Fruit fly (Drosophila melanogaster): ENCODE measurements around the gene CG43125.

CG43125 gene

DNA sequence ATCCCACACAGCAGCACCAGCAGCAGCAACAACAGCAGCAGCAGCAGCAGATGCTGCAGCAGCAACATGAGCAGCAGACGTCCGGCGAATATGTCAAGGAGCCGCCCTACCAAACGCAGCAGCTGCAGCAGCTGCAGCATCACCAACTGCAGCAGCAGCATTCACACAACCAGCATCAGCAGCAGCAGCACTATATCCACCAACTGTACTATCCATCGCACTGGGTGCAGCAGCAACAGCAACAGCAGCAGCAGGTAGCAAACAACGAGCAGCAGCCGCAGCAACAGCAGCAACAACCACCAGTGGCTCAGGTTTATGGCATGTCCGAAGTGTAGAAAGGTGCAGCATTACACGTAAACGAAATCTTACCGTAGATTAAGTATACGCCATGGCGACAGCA lies 25.6 kb downstream of the CG43125 start:
- TF ChIP-seq dmrt93B (GFP tag; optimal IDR thresholded peaks at IDR 0.05) (no peak), Dfd (GFP tag; optimal IDR thresholded peaks at IDR 0.05) (peak; percentile 91)

DNA sequence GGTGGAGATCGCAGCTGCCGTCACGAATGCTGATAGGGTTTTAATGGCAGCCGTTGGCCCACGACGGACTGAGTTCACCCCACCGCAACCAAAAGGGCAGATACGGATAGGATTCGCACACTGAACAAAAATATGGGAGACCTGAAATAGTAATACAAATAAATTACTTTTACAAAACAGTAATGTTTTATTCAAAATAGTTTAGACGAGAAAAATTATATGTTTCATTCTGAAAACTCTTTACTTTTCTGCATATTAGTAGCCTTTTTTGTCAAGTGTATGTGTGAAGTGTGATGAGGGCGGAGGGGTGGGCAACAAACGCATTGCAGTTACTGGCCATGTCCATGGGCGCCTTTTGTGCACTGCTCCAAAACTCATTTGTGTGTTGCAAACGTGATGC lies 27.3 kb downstream of the CG43125 start:
- TF ChIP-seq ey (GFP tag; optimal IDR thresholded peaks at IDR 0.05) (peak; percentile 37), OdsH (GFP tag; optimal IDR thresholded peaks at IDR 0.05) (peak; percentile 7), Sp1 (GFP tag; optimal IDR thresholded peaks at IDR 0.05) (peak; percentile 33), dmrt93B (GFP tag; optimal IDR thresholded peaks at IDR 0.05) (no peak), rgr (GFP tag; optimal IDR thresholded peaks at IDR 0.05) (peak; percentile 29), Hr83 (GFP tag; optimal IDR thresholded peaks at IDR 0.05; ENCODE audit: poor library complexity, severe bottlenecking) (no peak), lola (GFP tag; optimal IDR thresholded peaks at IDR 0.05) (no peak), HLH106 (tag; optimal IDR thresholded peaks at IDR 0.05) (peak; percentile 46), foxo (GFP tag; optimal IDR thresholded peaks at IDR 0.05) (peak in 1 of 2 experiments; percentile 13), h (GFP tag; optimal IDR thresholded peaks at IDR 0.05) (peak; percentile 34), fru (GFP tag; optimal IDR thresholded peaks at IDR 0.05) (peak; percentile 37)
